Worm (Caenorhabditis elegans) whole organism, midembryonic: ENCODE data around the gene ZK418.11.

Experiments used
- T22C8.4 ChIP-seq: fragments of 200-800 bp; sonication (Bioruptor generic); IDR thresholded peaks from 2 replicates; pipeline ENCODE4 v1.3.6; 2022; ENCODE audit warnings: missing genetic modification characterization, missing compliant biosample characterization
- cog-1 ChIP-seq: sonication (generic microtip); optimal IDR thresholded peaks from 2 replicates; lab custom pipeline; 2016; ENCODE audit warnings: missing genetic modification characterization, missing compliant biosample characterization
- flt-1 ChIP-seq: fragments of 200-800 bp; sonication (Bioruptor generic); IDR thresholded peaks from 2 replicates; pipeline ENCODE4 v1.3.6; 2022; ENCODE audit warnings: missing genetic modification characterization, missing compliant biosample characterization
- klf-2 ChIP-seq: fragments of 200-800 bp; sonication (Bioruptor generic); conservative IDR thresholded peaks from 2 replicates; pipeline ENCODE4 v1.3.6; 2022; ENCODE audit warnings: missing genetic modification reagents, missing genetic modification characterization, missing compliant biosample characterization
- med-1 ChIP-seq: sonication (generic microtip); optimal IDR thresholded peaks from 2 replicates; lab custom pipeline; 2017; ENCODE audit warnings: missing genetic modification characterization, mild to moderate bottlenecking, missing compliant biosample characterization, antibody characterized with exemption, missing genetic modification reagents; ENCODE audit not compliant: insufficient read depth
- ref-1 ChIP-seq: fragments of 200-800 bp; sonication (Bioruptor generic); conservative IDR thresholded peaks from 2 replicates; pipeline ENCODE4 v1.3.6; 2022; ENCODE audit warnings: missing genetic modification reagents, missing genetic modification characterization, missing compliant biosample characterization
- tab-1 ChIP-seq: fragments of 200-800 bp; sonication (Bioruptor generic); IDR thresholded peaks from 2 replicates; pipeline ENCODE4 v1.3.6; 2022; ENCODE audit warnings: missing genetic modification characterization, missing compliant biosample characterization
- ztf-23 ChIP-seq: fragments of 200-800 bp; sonication (Bioruptor generic); IDR thresholded peaks from 2 replicates; pipeline ENCODE4 v1.3.6; 2022; ENCODE audit warnings: missing genetic modification reagents, missing genetic modification characterization, missing compliant biosample characterization
- ztf-29 ChIP-seq: fragments of 200-800 bp; sonication (Bioruptor generic); IDR thresholded peaks from 2 replicates; pipeline ENCODE4 v1.3.6; 2022; ENCODE audit warnings: missing genetic modification reagents, missing genetic modification characterization, missing compliant biosample characterization

- TF ChIP-seq klf-2 (no peak), ztf-23 (GFP tag; lab: Robert Waterston, UW) (0 out of 2 replicates have a peak, but pooled peaks have one; percentile 48), ztf-29 (GFP tag; lab: Robert Waterston, UW) (no peak), ref-1 (GFP tag; lab: Robert Waterston, UW) (no peak), flt-1 (GFP tag; lab: Robert Waterston, UW) (no peak), T22C8.4 (no peak), tab-1 (GFP tag; lab: Robert Waterston, UW) (no peak), med-1 (GFP tag; lab: Kevin White, UChicago) (no peak), cog-1 (tag; lab: Kevin White, UChicago) (no peak)
Measured at ce11 chrIII:7144749-7145148, 44.7 kb downstream of the ZK418.11 start, which contains the start of gene glr-2.
